Worm (Caenorhabditis elegans) whole organism, midembryonic: ENCODE measurements around the gene F21C10.6.

Experiments used
- T22C8.4 ChIP-seq: fragments of 200-800 bp; sonication (Bioruptor generic); IDR thresholded peaks from 2 replicates; pipeline ENCODE4 v1.3.6; 2022; ENCODE audit warnings: missing genetic modification characterization, missing compliant biosample characterization
- cog-1 ChIP-seq: sonication (generic microtip); optimal IDR thresholded peaks from 2 replicates; lab custom pipeline; 2016; ENCODE audit warnings: missing genetic modification characterization, missing compliant biosample characterization
- flt-1 ChIP-seq: fragments of 200-800 bp; sonication (Bioruptor generic); IDR thresholded peaks from 2 replicates; pipeline ENCODE4 v1.3.6; 2022; ENCODE audit warnings: missing genetic modification characterization, missing compliant biosample characterization
- klf-2 ChIP-seq: fragments of 200-800 bp; sonication (Bioruptor generic); conservative IDR thresholded peaks from 2 replicates; pipeline ENCODE4 v1.3.6; 2022; ENCODE audit warnings: missing genetic modification reagents, missing genetic modification characterization, missing compliant biosample characterization
- med-1 ChIP-seq: sonication (generic microtip); optimal IDR thresholded peaks from 2 replicates; lab custom pipeline; 2017; ENCODE audit warnings: missing genetic modification characterization, mild to moderate bottlenecking, missing compliant biosample characterization, antibody characterized with exemption, missing genetic modification reagents; ENCODE audit not compliant: insufficient read depth
- ref-1 ChIP-seq: fragments of 200-800 bp; sonication (Bioruptor generic); conservative IDR thresholded peaks from 2 replicates; pipeline ENCODE4 v1.3.6; 2022; ENCODE audit warnings: missing genetic modification reagents, missing genetic modification characterization, missing compliant biosample characterization
- tab-1 ChIP-seq: fragments of 200-800 bp; sonication (Bioruptor generic); IDR thresholded peaks from 2 replicates; pipeline ENCODE4 v1.3.6; 2022; ENCODE audit warnings: missing genetic modification characterization, missing compliant biosample characterization
- ztf-23 ChIP-seq: fragments of 200-800 bp; sonication (Bioruptor generic); IDR thresholded peaks from 2 replicates; pipeline ENCODE4 v1.3.6; 2022; ENCODE audit warnings: missing genetic modification reagents, missing genetic modification characterization, missing compliant biosample characterization
- ztf-29 ChIP-seq: fragments of 200-800 bp; sonication (Bioruptor generic); IDR thresholded peaks from 2 replicates; pipeline ENCODE4 v1.3.6; 2022; ENCODE audit warnings: missing genetic modification reagents, missing genetic modification characterization, missing compliant biosample characterization

DNA sequence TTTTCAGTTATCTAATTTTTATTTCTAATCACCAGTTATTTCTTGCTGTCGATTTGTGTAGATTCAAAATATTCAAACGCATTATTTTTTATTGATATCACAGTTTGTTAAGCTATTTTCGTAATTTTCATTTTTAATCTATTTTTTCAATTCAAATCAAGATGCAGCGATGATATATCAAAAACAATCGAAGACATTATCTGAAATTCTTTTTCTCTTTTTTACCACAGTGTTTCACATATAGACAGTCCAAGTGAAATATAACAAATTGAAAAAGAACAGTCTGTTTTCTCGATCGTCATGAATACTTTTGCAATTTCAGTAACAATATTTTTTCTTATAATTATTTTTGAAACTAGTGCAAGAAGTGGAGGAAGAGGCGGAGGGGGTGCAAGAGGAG, 1.1 kb downstream of the F21C10.6 start, which contains the start of gene F21C10.5:
- TF ChIP-seq ztf-23 (GFP tag; lab: Robert Waterston, UW), result no peak
- no peak for TF ChIP-seq klf-2 (GFP tag; lab: Robert Waterston, UW)
- no peak for TF ChIP-seq ztf-29
- TF ChIP-seq ref-1 (GFP tag; lab: Robert Waterston, UW), result no peak
- TF ChIP-seq T22C8.4, result no peak
- TF ChIP-seq cog-1 (tag; lab: Kevin White, UChicago), result no peak
- TF ChIP-seq flt-1 (GFP tag; lab: Robert Waterston, UW), result no peak
- no peak for TF ChIP-seq tab-1 (GFP tag; lab: Robert Waterston, UW)
- no peak for TF ChIP-seq med-1 (GFP tag; lab: Kevin White, UChicago)
